Worm (Caenorhabditis elegans) whole organism, L4 larva: ENCODE measurements around the gene pie-1.

Experiments
- ces-1 ChIP-seq: fragments of 150-350 bp; sonication (generic microtip); optimal IDR thresholded peaks from 4 replicates; lab custom pipeline; 2014; ENCODE audit warnings: missing biosample characterization, missing genetic modification reagents, missing genetic modification characterization
- hlh-11 ChIP-seq: fragments of 200-800 bp; sonication (Bioruptor generic); optimal IDR thresholded peaks from 2 replicates; lab custom pipeline; 2018; ENCODE audit warnings: mild to moderate bottlenecking, missing genetic modification characterization, missing compliant biosample characterization
- jun-1 ChIP-seq: fragments of 150-350 bp; optimal IDR thresholded peaks from 2 replicates; lab custom pipeline; 2014; ENCODE audit warnings: missing biosample characterization, missing genetic modification reagents, missing genetic modification characterization
- nhr-25 ChIP-seq: sonication (generic microtip); optimal IDR thresholded peaks from 2 replicates; lab custom pipeline; 2017; ENCODE audit warnings: missing genetic modification characterization, mild to moderate bottlenecking, missing compliant biosample characterization, antibody characterized with exemption, moderate library complexity, borderline replicate concordance; ENCODE audit not compliant: insufficient read depth
- set-16 ChIP-seq: fragments of 200-800 bp; sonication (Bioruptor generic); IDR thresholded peaks from 2 replicates; pipeline ENCODE4 v1.3.6; 2022; ENCODE audit warnings: missing genetic modification reagents, missing genetic modification characterization, missing compliant biosample characterization
- skn-1 ChIP-seq: fragments of 150-350 bp; optimal IDR thresholded peaks from 2 replicates; lab custom pipeline; 2014; ENCODE audit warnings: missing biosample characterization, missing genetic modification characterization
- unc-39 ChIP-seq: sonication (generic microtip); optimal IDR thresholded peaks from 2 replicates; lab custom pipeline; 2017; ENCODE audit warnings: missing biosample characterization, missing genetic modification characterization
- ztf-11 ChIP-seq: fragments of 150-350 bp; optimal IDR thresholded peaks from 2 replicates; lab custom pipeline; 2014; ENCODE audit warnings: missing biosample characterization, missing genetic modification characterization

ce11 chrIII:12430209-12430608 lies 3.5 kb downstream of the pie-1 start, which contains the start of gene Y49E10.16:
- TF ChIP-seq ztf-11 (tag; lab: Kevin White, UChicago): no peak
- no peak for TF ChIP-seq nhr-25
- no peak for TF ChIP-seq set-16
- no peak for TF ChIP-seq jun-1 (tag; lab: Kevin White, UChicago)
- no peak for TF ChIP-seq ces-1
- TF ChIP-seq skn-1 (tag; lab: Kevin White, UChicago): no peak
- TF ChIP-seq hlh-11 (tag; lab: Kevin White, UChicago): no peak
- no peak for TF ChIP-seq unc-39 (tag; lab: Kevin White, UChicago)
